Fruit fly (Drosophila melanogaster) whole organism, embryonic: ENCODE data around the gene vito.

Experiments used
- Antp ChIP-seq: fragments of 200-800 bp; sonication (Bioruptor generic); optimal IDR thresholded peaks from 3 replicates; lab custom pipeline; 2016; ENCODE audit warnings: missing biosample characterization, missing genetic modification characterization
- CG10147 ChIP-seq: fragments of 200-800 bp; sonication (Bioruptor generic); optimal IDR thresholded peaks from 2 replicates; lab custom pipeline; 2019; ENCODE audit warnings: missing biosample characterization, mild to moderate bottlenecking, missing genetic modification characterization, moderate library complexity
- CG10959 ChIP-seq: fragments of 200-800 bp; sonication (Bioruptor generic); IDR thresholded peaks from 2 replicates; pipeline ENCODE4 v1.3.6; 2022; ENCODE audit warnings: missing biosample characterization, missing genetic modification characterization
- CG10979 ChIP-seq: fragments of 200-800 bp; sonication (Bioruptor generic); optimal IDR thresholded peaks from 2 replicates; lab custom pipeline; 2018; ENCODE audit warnings: missing biosample characterization, mild to moderate bottlenecking, missing genetic modification characterization, moderate library complexity
- CG1647 ChIP-seq: fragments of 200-800 bp; sonication (Bioruptor generic); optimal IDR thresholded peaks from 3 replicates; lab custom pipeline; 2016; ENCODE audit warnings: missing biosample characterization, missing genetic modification characterization
- CG17186 ChIP-seq: fragments of 200-800 bp; sonication (Bioruptor generic); optimal IDR thresholded peaks from 3 replicates; lab custom pipeline; 2017; ENCODE audit warnings: missing biosample characterization, missing genetic modification reagents, missing genetic modification characterization
- CG17359 ChIP-seq: fragments of 200-800 bp; sonication (Bioruptor generic); optimal IDR thresholded peaks from 3 replicates; lab custom pipeline; 2018; ENCODE audit warnings: missing biosample characterization, mild to moderate bottlenecking, missing genetic modification characterization, moderate library complexity
- CG17568 ChIP-seq: fragments of 200-800 bp; sonication (Bioruptor generic); optimal IDR thresholded peaks from 2 replicates; lab custom pipeline; 2018; ENCODE audit warnings: missing biosample characterization, mild to moderate bottlenecking, missing genetic modification characterization, moderate library complexity
- CG17802 ChIP-seq: fragments of 200-800 bp; sonication (Bioruptor generic); optimal IDR thresholded peaks from 2 replicates; lab custom pipeline; 2018; ENCODE audit warnings: missing biosample characterization, mild to moderate bottlenecking, missing genetic modification characterization, moderate library complexity
- CG17829 ChIP-seq: fragments of 200-800 bp; optimal IDR thresholded peaks from 2 replicates; lab custom pipeline; 2019; ENCODE audit warnings: missing biosample characterization, mild to moderate bottlenecking, missing genetic modification characterization, moderate library complexity
- CG1832 ChIP-seq: fragments of 200-800 bp; sonication (Bioruptor generic); optimal IDR thresholded peaks from 2 replicates; lab custom pipeline; 2017; ENCODE audit warnings: missing biosample characterization, mild to moderate bottlenecking, missing genetic modification characterization, inconsistent platforms
- CG18599 ChIP-seq: fragments of 200-800 bp; sonication (Bioruptor generic); optimal IDR thresholded peaks from 3 replicates; lab custom pipeline; 2017; ENCODE audit warnings: missing biosample characterization, missing genetic modification characterization, mild to moderate bottlenecking, moderate library complexity, missing genetic modification reagents
- CG2202 ChIP-seq: fragments of 200-800 bp; sonication (Bioruptor generic); optimal IDR thresholded peaks from 2 replicates; lab custom pipeline; 2018; ENCODE audit warnings: missing biosample characterization, mild to moderate bottlenecking, missing genetic modification characterization
- CG2712 ChIP-seq: fragments of 200-800 bp; optimal IDR thresholded peaks from 3 replicates; lab custom pipeline; 2019; ENCODE audit warnings: missing biosample characterization, mild to moderate bottlenecking, missing genetic modification characterization, moderate library complexity
- CG3995 ChIP-seq: fragments of 200-800 bp; sonication (Bioruptor generic); optimal IDR thresholded peaks from 3 replicates; lab custom pipeline; 2016; ENCODE audit warnings: missing biosample characterization, missing genetic modification characterization
- CG8290 ChIP-seq, 3 experiments: fragments of 200-800 bp; sonication (Bioruptor generic); optimal IDR thresholded peaks; 2 replicates each; lab custom pipeline; 2016 to 2019; ENCODE audit warnings: missing biosample characterization in 3 of 3, missing genetic modification characterization in 3 of 3, mild to moderate bottlenecking in 2 of 3, moderate library complexity in 1 of 3
- CG9797 ChIP-seq: fragments of 200-800 bp; sonication (Bioruptor generic); optimal IDR thresholded peaks from 3 replicates; lab custom pipeline; 2018; ENCODE audit warnings: missing biosample characterization, mild to moderate bottlenecking, missing genetic modification characterization
- Chrac-16 ChIP-seq: fragments of 200-800 bp; sonication (Bioruptor generic); optimal IDR thresholded peaks from 3 replicates; lab custom pipeline; 2016; ENCODE audit warnings: missing biosample characterization, missing genetic modification characterization
- CrebB ChIP-seq: fragments of 200-800 bp; sonication (Bioruptor generic); optimal IDR thresholded peaks from 3 replicates; lab custom pipeline; 2018; ENCODE audit warnings: missing biosample characterization, mild to moderate bottlenecking, missing genetic modification characterization
- Dip3 ChIP-seq: fragments of 200-800 bp; sonication (Bioruptor generic); optimal IDR thresholded peaks from 3 replicates; lab custom pipeline; 2016; ENCODE audit warnings: missing biosample characterization, missing genetic modification characterization
- Dll ChIP-seq: fragments of 200-800 bp; sonication (Bioruptor generic); IDR thresholded peaks from 4 replicates; pipeline ENCODE4 v1.3.6; 2022; ENCODE audit warnings: missing biosample characterization, missing genetic modification characterization; ENCODE audit not compliant: partially characterized antibody
- Doc3 ChIP-seq: fragments of 200-800 bp; sonication (Bioruptor generic); IDR thresholded peaks from 3 replicates; pipeline ENCODE4 v1.3.6; 2022; ENCODE audit warnings: missing biosample characterization, missing genetic modification characterization; ENCODE audit not compliant: partially characterized antibody
- E2f2 ChIP-seq: fragments of 200-800 bp; sonication (Bioruptor generic); IDR thresholded peaks from 2 replicates; pipeline ENCODE4 v1.3.6; 2022; ENCODE audit warnings: missing biosample characterization, missing genetic modification characterization
- Eip74EF ChIP-seq, 2 experiments: fragments of 200-800 bp in 1 of 2; fragments of >200 bp in 1 of 2; sonication (Bioruptor generic) in 1 of 2; optimal IDR thresholded peaks; 2 replicates each; lab custom pipeline; 2017 to 2019; ENCODE audit warnings: missing biosample characterization in 2 of 2, missing genetic modification characterization in 2 of 2, mild to moderate bottlenecking in 1 of 2, moderate library complexity in 1 of 2
- Fer1 ChIP-seq: fragments of 200-800 bp; sonication (Bioruptor generic); optimal IDR thresholded peaks from 2 replicates; lab custom pipeline; 2017; ENCODE audit warnings: missing biosample characterization, mild to moderate bottlenecking, missing genetic modification characterization
- Hsf ChIP-seq: fragments of 200-800 bp; sonication (Bioruptor generic); optimal IDR thresholded peaks from 3 replicates; lab custom pipeline; 2016; ENCODE audit warnings: missing biosample characterization, missing genetic modification characterization
- NC2β ChIP-seq: fragments of 200-800 bp; sonication (Bioruptor generic); optimal IDR thresholded peaks from 2 replicates; lab custom pipeline; 2016; ENCODE audit warnings: missing biosample characterization, missing genetic modification characterization
- Nf-YC ChIP-seq: fragments of 200-800 bp; optimal IDR thresholded peaks from 3 replicates; lab custom pipeline; 2019; ENCODE audit warnings: missing biosample characterization, mild to moderate bottlenecking, missing genetic modification characterization, moderate library complexity
- PHDP ChIP-seq: fragments of 200-800 bp; sonication (Bioruptor generic); optimal IDR thresholded peaks from 3 replicates; lab custom pipeline; 2018; ENCODE audit warnings: missing biosample characterization, mild to moderate bottlenecking, missing genetic modification characterization, moderate library complexity
- Side ChIP-seq: fragments of 200-800 bp; sonication (Bioruptor generic); optimal IDR thresholded peaks from 2 replicates; lab custom pipeline; 2016; ENCODE audit warnings: missing biosample characterization, missing genetic modification characterization
- Sox102F ChIP-seq: fragments of 200-800 bp; sonication (Bioruptor generic); optimal IDR thresholded peaks from 2 replicates; lab custom pipeline; 2018; ENCODE audit warnings: missing biosample characterization, mild to moderate bottlenecking, missing genetic modification characterization, moderate library complexity
- Stat92E ChIP-seq, 3 experiments: fragments of >200 bp in 2 of 3; fragments of 200-800 bp in 1 of 3; sonication (Bioruptor generic) in 1 of 3; optimal IDR thresholded peaks; 2 replicates each; lab custom pipeline; 2017 to 2019; ENCODE audit warnings: missing biosample characterization in 3 of 3, missing genetic modification characterization in 3 of 3, mild to moderate bottlenecking in 1 of 3, moderate library complexity in 1 of 3
- Taf1 ChIP-seq: fragments of 200-800 bp; sonication (Bioruptor generic); IDR thresholded peaks from 2 replicates; pipeline ENCODE4 v1.3.6; 2022; ENCODE audit warnings: missing biosample characterization, missing genetic modification characterization
- cad ChIP-seq: fragments of >200 bp; optimal IDR thresholded peaks from 2 replicates; lab custom pipeline; 2017; ENCODE audit warnings: missing biosample characterization, missing genetic modification characterization
- corto ChIP-seq: fragments of 200-800 bp; sonication (Bioruptor generic); optimal IDR thresholded peaks from 2 replicates; lab custom pipeline; 2016; ENCODE audit warnings: missing biosample characterization, mild to moderate bottlenecking, missing genetic modification characterization, moderate library complexity
- dpn ChIP-seq, 2 experiments: fragments of 200-800 bp; sonication (Bioruptor generic); optimal IDR thresholded peaks; 3 replicates each; lab custom pipeline; 2016; ENCODE audit warnings: missing biosample characterization in 2 of 2, missing genetic modification characterization in 2 of 2
- gce ChIP-seq: fragments of 200-800 bp; sonication (Bioruptor generic); IDR thresholded peaks from 3 replicates; pipeline ENCODE4 v1.3.6; 2022; ENCODE audit warnings: missing biosample characterization, missing genetic modification characterization
- grau ChIP-seq: fragments of 200-800 bp; optimal IDR thresholded peaks from 3 replicates; lab custom pipeline; 2019; ENCODE audit warnings: missing biosample characterization, mild to moderate bottlenecking, missing genetic modification characterization, moderate library complexity
- grn ChIP-seq: fragments of 200-800 bp; sonication (Bioruptor generic); optimal IDR thresholded peaks from 3 replicates; lab custom pipeline; 2017; ENCODE audit warnings: missing biosample characterization, missing genetic modification characterization
- mam ChIP-seq: fragments of 200-800 bp; sonication (Bioruptor generic); optimal IDR thresholded peaks from 3 replicates; lab custom pipeline; 2016; ENCODE audit warnings: missing biosample characterization, missing genetic modification characterization
- mirr ChIP-seq: fragments of 200-800 bp; sonication (Bioruptor generic); optimal IDR thresholded peaks from 3 replicates; lab custom pipeline; 2018; ENCODE audit warnings: missing biosample characterization, mild to moderate bottlenecking, missing genetic modification characterization
- org-1 ChIP-seq: fragments of 200-800 bp; sonication (Bioruptor generic); optimal IDR thresholded peaks from 2 replicates; lab custom pipeline; 2017; ENCODE audit warnings: missing biosample characterization, missing genetic modification characterization
- pan ChIP-seq, 4 experiments: fragments of >200 bp in 3 of 4; fragments of 200-800 bp in 1 of 4; sonication (Bioruptor generic) in 1 of 4; optimal IDR thresholded peaks in 3 of 4; IDR thresholded peaks in 1 of 4; 2 replicates each; pipeline versions ENCODE4 v1.3.6 to Lab custom; 2017 to 2022; ENCODE audit warnings: missing biosample characterization in 2 of 4, missing genetic modification characterization in 2 of 4, mixed read lengths in 1 of 4
- sd ChIP-seq: fragments of 200-800 bp; sonication (Bioruptor generic); optimal IDR thresholded peaks from 3 replicates; lab custom pipeline; 2018; ENCODE audit warnings: missing biosample characterization, mild to moderate bottlenecking, missing genetic modification characterization, moderate library complexity
- sob ChIP-seq: fragments of 200-800 bp; sonication (Bioruptor generic); IDR thresholded peaks from 2 replicates; pipeline ENCODE4 v1.3.6; 2022; ENCODE audit warnings: missing biosample characterization, missing genetic modification characterization
- stwl ChIP-seq: fragments of 200-800 bp; sonication (Bioruptor generic); optimal IDR thresholded peaks from 3 replicates; lab custom pipeline; 2018; ENCODE audit warnings: missing biosample characterization, mild to moderate bottlenecking, missing genetic modification characterization, moderate library complexity
- sug ChIP-seq: fragments of 200-800 bp; optimal IDR thresholded peaks from 2 replicates; lab custom pipeline; 2019; ENCODE audit warnings: missing biosample characterization, mild to moderate bottlenecking, missing genetic modification characterization, moderate library complexity
- tin ChIP-seq: fragments of 200-800 bp; sonication (Bioruptor generic); optimal IDR thresholded peaks from 3 replicates; lab custom pipeline; 2016; ENCODE audit warnings: missing biosample characterization, missing genetic modification characterization
- vfl ChIP-seq: fragments of 200-800 bp; sonication (Bioruptor generic); optimal IDR thresholded peaks from 2 replicates; lab custom pipeline; 2016; ENCODE audit warnings: missing biosample characterization, missing genetic modification characterization

vito gene

dm6 chr3L:5789663-5790062 is 12.5 kb upstream of the vito start (continued):
- TF ChIP-seq Stat92E (GFP tag; optimal IDR thresholded peaks at IDR 0.05; lab: Kevin White, UChicago) (peak in 1 of 3 experiments; percentile 28), CG1832 (GFP tag; lab: Kevin White, UChicago) (no peak), Sox102F (GFP tag; lab: Kevin White, UChicago) (no peak), grn (GFP tag; lab: Kevin White, UChicago) (peak; percentile 100), Taf1 (GFP tag; lab: Robert Waterston, UW) (no peak), dpn (GFP tag; optimal IDR thresholded peaks at IDR 0.05; lab: Kevin White, UChicago) (peak; percentile 22 to 46), CG3995 (GFP tag; lab: Kevin White, UChicago) (peak; percentile 96), Nf-YC (tag; lab: Kevin White, UChicago) (peak; percentile 26), NC2β (GFP tag; lab: Kevin White, UChicago) (peak; percentile 45), Doc3 (GFP tag; lab: Robert Waterston, UW) (0 out of 3 replicates have a peak, but pooled peaks have one; percentile 17), mirr (peak; percentile 38), Fer1 (GFP tag; lab: Kevin White, UChicago) (peak; percentile 72), sd (tag; lab: Kevin White, UChicago) (no peak), CG10147 (GFP tag; lab: Kevin White, UChicago) (peak; percentile 51), tin (GFP tag; lab: Kevin White, UChicago) (peak; percentile 35), E2f2 (GFP tag; lab: Robert Waterston, UW) (peak; percentile 95), PHDP (peak; percentile 43), gce (GFP tag; lab: Robert Waterston, UW) (no peak), CG8290 (GFP tag; optimal IDR thresholded peaks at IDR 0.05; lab: Kevin White, UChicago) (no peak), CG8290 (tag; optimal IDR thresholded peaks at IDR 0.05; lab: Kevin White, UChicago) (peak in 1 of 2 experiments; percentile 62), CG9797 (no peak), sug (peak; percentile 46), CG2202 (tag; lab: Kevin White, UChicago) (no peak), CG17802 (tag; lab: Kevin White, UChicago) (no peak), CG17568 (GFP tag; lab: Kevin White, UChicago) (no peak), mam (GFP tag; lab: Kevin White, UChicago) (peak; percentile 39), CG1647 (GFP tag; lab: Kevin White, UChicago) (peak; percentile 19), Hsf (GFP tag; lab: Kevin White, UChicago) (peak; percentile 8), Side (peak; percentile 51), sob (GFP tag; lab: Robert Waterston, UW) (peak; percentile 6; the same call in 1 of the 2 replicates), CrebB (no peak), Dll (GFP tag; lab: Robert Waterston, UW) (peak; percentile 38; the same call in 1 of the 4 replicates), CG17829 (peak; percentile 20), pan (optimal IDR thresholded peaks at IDR 0.05; lab: Kevin White, UChicago) (no peak), pan (GFP tag; optimal IDR thresholded peaks at IDR 0.05 in 1 of 2, IDR thresholded peaks at IDR 0.05 in 1 of 2) (peak in 1 of 2 experiments; percentile 36), Chrac-16 (GFP tag; lab: Kevin White, UChicago) (peak; percentile 22), Dip3 (peak; percentile 22), CG17186 (GFP tag; lab: Kevin White, UChicago) (peak; percentile 37), cad (no peak), CG2712 (peak; percentile 52), CG10959 (GFP tag; lab: Robert Waterston, UW) (no peak), org-1 (no peak), grau (peak; percentile 24), Antp (GFP tag; lab: Kevin White, UChicago) (peak; percentile 2), corto (GFP tag; lab: Kevin White, UChicago) (no peak), CG17359 (tag; lab: Kevin White, UChicago) (peak; percentile 41), stwl (peak; percentile 7), CG10979 (peak; percentile 16), CG18599 (GFP tag; lab: Kevin White, UChicago) (peak; percentile 58), Eip74EF (GFP tag; optimal IDR thresholded peaks at IDR 0.05; lab: Kevin White, UChicago) (no peak), vfl (GFP tag; lab: Kevin White, UChicago) (peak; percentile 13)
